Fruit fly (Drosophila melanogaster) whole organism, embryonic: Measurements from ENCODE around the gene CG10761.
A peak's percentile ranks its signal among the peaks of the same experiment; 100 is the strongest.

Experiments
- Atf-2 ChIP-seq: fragments of 200-800 bp; sonication (Bioruptor generic); optimal IDR thresholded peaks from 2 replicates; lab custom pipeline; 2016; ENCODE audit warnings: missing biosample characterization, missing genetic modification characterization
- BEAF-32 ChIP-seq: fragments of 200-800 bp; sonication (Bioruptor generic); optimal IDR thresholded peaks from 3 replicates; lab custom pipeline; 2017; ENCODE audit warnings: missing biosample characterization, missing genetic modification characterization, mild to moderate bottlenecking, moderate library complexity, missing genetic modification reagents
- CG10431 ChIP-seq: fragments of 200-800 bp; sonication (Bioruptor generic); optimal IDR thresholded peaks from 3 replicates; lab custom pipeline; 2018; ENCODE audit warnings: missing biosample characterization, mild to moderate bottlenecking, missing genetic modification characterization
- CG12236 ChIP-seq: fragments of 200-800 bp; sonication (Bioruptor generic); optimal IDR thresholded peaks from 2 replicates; lab custom pipeline; 2016; ENCODE audit warnings: missing biosample characterization, missing genetic modification characterization
- CG12299 ChIP-seq: fragments of 200-800 bp; sonication (Bioruptor generic); optimal IDR thresholded peaks from 2 replicates; lab custom pipeline; 2018; ENCODE audit warnings: missing biosample characterization, mild to moderate bottlenecking, missing genetic modification characterization
- CG1233 ChIP-seq: fragments of 200-800 bp; sonication (Bioruptor generic); optimal IDR thresholded peaks from 4 replicates; lab custom pipeline; 2018; ENCODE audit warnings: missing biosample characterization, mild to moderate bottlenecking, missing genetic modification characterization
- CG3407 ChIP-seq: fragments of 200-800 bp; sonication (Bioruptor generic); optimal IDR thresholded peaks from 2 replicates; lab custom pipeline; 2018; ENCODE audit warnings: missing biosample characterization, mild to moderate bottlenecking, missing genetic modification characterization
- CG34376 ChIP-seq: fragments of 200-800 bp; sonication (Bioruptor generic); optimal IDR thresholded peaks from 2 replicates; lab custom pipeline; 2018; ENCODE audit warnings: missing biosample characterization, mild to moderate bottlenecking, missing genetic modification characterization
- CG6791 ChIP-seq: fragments of 200-800 bp; sonication (Bioruptor generic); IDR thresholded peaks from 3 replicates; pipeline ENCODE4 v1.3.6; 2022; ENCODE audit warnings: missing biosample characterization, missing genetic modification characterization; ENCODE audit not compliant: partially characterized antibody
- CkIIα-i1 ChIP-seq: fragments of 200-800 bp; sonication (Bioruptor generic); IDR thresholded peaks from 2 replicates; pipeline ENCODE4 v1.3.6; 2022; ENCODE audit warnings: missing biosample characterization, missing genetic modification characterization
- CoRest ChIP-seq: fragments of 200-800 bp; sonication (Bioruptor generic); optimal IDR thresholded peaks from 3 replicates; lab custom pipeline; 2018; ENCODE audit warnings: missing biosample characterization, mild to moderate bottlenecking, missing genetic modification characterization, moderate library complexity
- D ChIP-seq, 2 experiments: fragments of 200-800 bp in 1 of 2; fragments of >200 bp in 1 of 2; sonication (Bioruptor generic) in 1 of 2; optimal IDR thresholded peaks; 2 replicates in 1 of 2; 3 replicates in 1 of 2; lab custom pipeline; 2017; ENCODE audit warnings: mild to moderate bottlenecking in 1 of 2, missing biosample characterization in 1 of 2, missing genetic modification characterization in 1 of 2, missing genetic modification reagents in 1 of 2
- D19A ChIP-seq: fragments of 200-800 bp; optimal IDR thresholded peaks from 3 replicates; lab custom pipeline; 2019; ENCODE audit warnings: missing biosample characterization, mild to moderate bottlenecking, missing genetic modification characterization, moderate library complexity
- Drgx ChIP-seq: fragments of 200-800 bp; sonication (Bioruptor generic); IDR thresholded peaks from 2 replicates; pipeline ENCODE4 v1.3.6; 2022; ENCODE audit warnings: missing biosample characterization, missing genetic modification characterization
- Elba2 ChIP-seq: fragments of 200-800 bp; sonication (Bioruptor generic); optimal IDR thresholded peaks from 3 replicates; lab custom pipeline; 2016; ENCODE audit warnings: missing biosample characterization, missing genetic modification characterization
- Ets97D ChIP-seq: fragments of 200-800 bp; sonication (Bioruptor generic); optimal IDR thresholded peaks from 3 replicates; lab custom pipeline; 2016; ENCODE audit warnings: missing biosample characterization, missing genetic modification characterization
- GATAe ChIP-seq: fragments of 200-800 bp; sonication (Bioruptor generic); conservative IDR thresholded peaks from 2 replicates; pipeline ENCODE4 v1.3.6; 2022; ENCODE audit warnings: missing biosample characterization, missing genetic modification characterization
- Lpt ChIP-seq: fragments of >200 bp; optimal IDR thresholded peaks from 2 replicates; lab custom pipeline; 2018; ENCODE audit warnings: missing biosample characterization, missing genetic modification characterization
- MTF-1 ChIP-seq: fragments of 200-800 bp; sonication (Bioruptor generic); optimal IDR thresholded peaks from 2 replicates; lab custom pipeline; 2018; ENCODE audit warnings: missing biosample characterization, mild to moderate bottlenecking, missing genetic modification characterization, borderline replicate concordance
- Myb ChIP-seq: fragments of 200-800 bp; sonication (Bioruptor generic); optimal IDR thresholded peaks from 2 replicates; lab custom pipeline; 2016; ENCODE audit warnings: missing biosample characterization, missing genetic modification characterization
- Rx ChIP-seq: fragments of 200-800 bp; sonication (Bioruptor generic); IDR thresholded peaks from 2 replicates; pipeline ENCODE4 v1.3.6; 2022; ENCODE audit warnings: missing biosample characterization, missing genetic modification characterization
- Six4 ChIP-seq: fragments of 200-800 bp; sonication (Bioruptor generic); optimal IDR thresholded peaks from 2 replicates; lab custom pipeline; 2016; ENCODE audit warnings: missing biosample characterization, missing genetic modification characterization
- Sox100B ChIP-seq: fragments of 200-800 bp; sonication (Bioruptor generic); optimal IDR thresholded peaks from 3 replicates; lab custom pipeline; 2018; ENCODE audit warnings: missing biosample characterization, mild to moderate bottlenecking, missing genetic modification characterization
- aop ChIP-seq: fragments of 200-800 bp; sonication (Bioruptor generic); IDR thresholded peaks from 2 replicates; pipeline ENCODE4 v1.3.6; 2022; ENCODE audit warnings: missing biosample characterization, missing genetic modification characterization
- br ChIP-seq: fragments of >200 bp; optimal IDR thresholded peaks from 2 replicates; lab custom pipeline; 2017
- dmrt99B ChIP-seq: fragments of 200-800 bp; sonication (Bioruptor generic); optimal IDR thresholded peaks from 2 replicates; lab custom pipeline; 2018; ENCODE audit warnings: missing biosample characterization, mild to moderate bottlenecking, missing genetic modification characterization, moderate library complexity
- insv ChIP-seq, 2 experiments: fragments of 200-800 bp; sonication (Bioruptor generic); optimal IDR thresholded peaks; 3 replicates each; lab custom pipeline; 2016 to 2018; ENCODE audit warnings: missing biosample characterization in 2 of 2, missing genetic modification characterization in 2 of 2
- mirr ChIP-seq: fragments of 200-800 bp; sonication (Bioruptor generic); optimal IDR thresholded peaks from 3 replicates; lab custom pipeline; 2018; ENCODE audit warnings: missing biosample characterization, mild to moderate bottlenecking, missing genetic modification characterization
- p53 ChIP-seq: fragments of 200-800 bp; sonication (Bioruptor generic); optimal IDR thresholded peaks from 2 replicates; lab custom pipeline; 2016; ENCODE audit warnings: missing biosample characterization, missing genetic modification characterization
- pan ChIP-seq, 4 experiments: fragments of >200 bp in 3 of 4; fragments of 200-800 bp in 1 of 4; sonication (Bioruptor generic) in 1 of 4; optimal IDR thresholded peaks in 3 of 4; IDR thresholded peaks in 1 of 4; 2 replicates each; pipeline versions ENCODE4 v1.3.6 to Lab custom; 2017 to 2022; ENCODE audit warnings: missing biosample characterization in 2 of 4, missing genetic modification characterization in 2 of 4, mixed read lengths in 1 of 4
- run ChIP-seq: fragments of 200-800 bp; sonication (Bioruptor generic); optimal IDR thresholded peaks from 3 replicates; lab custom pipeline; 2018; ENCODE audit warnings: missing biosample characterization, mild to moderate bottlenecking, missing genetic modification characterization
- sens-2 ChIP-seq: fragments of 200-800 bp; sonication (Bioruptor generic); IDR thresholded peaks from 2 replicates; pipeline ENCODE4 v1.3.6; 2022; ENCODE audit warnings: missing biosample characterization, missing genetic modification characterization
- sob ChIP-seq: fragments of 200-800 bp; sonication (Bioruptor generic); IDR thresholded peaks from 2 replicates; pipeline ENCODE4 v1.3.6; 2022; ENCODE audit warnings: missing biosample characterization, missing genetic modification characterization
- ssp ChIP-seq: fragments of 200-800 bp; sonication (Bioruptor generic); IDR thresholded peaks from 2 replicates; pipeline ENCODE4 v1.3.6; 2022; ENCODE audit warnings: missing biosample characterization, missing genetic modification characterization
- stwl ChIP-seq: fragments of 200-800 bp; sonication (Bioruptor generic); optimal IDR thresholded peaks from 3 replicates; lab custom pipeline; 2018; ENCODE audit warnings: missing biosample characterization, mild to moderate bottlenecking, missing genetic modification characterization, moderate library complexity
- usp ChIP-seq: fragments of >200 bp; optimal IDR thresholded peaks from 2 replicates; lab custom pipeline; 2017; ENCODE audit warnings: missing biosample characterization, missing genetic modification characterization
- wek ChIP-seq: fragments of 200-800 bp; sonication (Bioruptor generic); optimal IDR thresholded peaks from 3 replicates; lab custom pipeline; 2018; ENCODE audit warnings: missing biosample characterization, mild to moderate bottlenecking, missing genetic modification characterization, moderate library complexity

Gene CG10761

dm6 chrX:8165608-8166007 is 3.0 kb upstream of the CG10761 start, which contains the start of gene Or7a:
Gene Or7a, minus strand, starts transcription at chrX:8165708.
- TF ChIP-seq Atf-2 (GFP tag; lab: Kevin White, UChicago) (no peak), p53 (GFP tag; lab: Kevin White, UChicago) (no peak), aop (GFP tag; lab: Robert Waterston, UW) (no peak), run (tag; lab: Kevin White, UChicago) (no peak), wek (no peak), CG3407 (GFP tag; lab: Kevin White, UChicago) (no peak), Rx (GFP tag; lab: Robert Waterston, UW) (no peak), CG12299 (tag; lab: Kevin White, UChicago) (no peak), CG1233 (GFP tag; lab: Kevin White, UChicago) (no peak), CoRest (tag; lab: Kevin White, UChicago) (no peak), BEAF-32 (GFP tag; lab: Kevin White, UChicago) (no peak), GATAe (no peak), Elba2 (GFP tag; lab: Kevin White, UChicago) (no peak), D (optimal IDR thresholded peaks at IDR 0.05; lab: Kevin White, UChicago) (no peak), D (GFP tag; optimal IDR thresholded peaks at IDR 0.05; lab: Kevin White, UChicago) (no peak), usp (GFP tag; lab: Kevin White, UChicago) (no peak), Six4 (GFP tag; lab: Kevin White, UChicago) (no peak), dmrt99B (no peak)

DNA sequence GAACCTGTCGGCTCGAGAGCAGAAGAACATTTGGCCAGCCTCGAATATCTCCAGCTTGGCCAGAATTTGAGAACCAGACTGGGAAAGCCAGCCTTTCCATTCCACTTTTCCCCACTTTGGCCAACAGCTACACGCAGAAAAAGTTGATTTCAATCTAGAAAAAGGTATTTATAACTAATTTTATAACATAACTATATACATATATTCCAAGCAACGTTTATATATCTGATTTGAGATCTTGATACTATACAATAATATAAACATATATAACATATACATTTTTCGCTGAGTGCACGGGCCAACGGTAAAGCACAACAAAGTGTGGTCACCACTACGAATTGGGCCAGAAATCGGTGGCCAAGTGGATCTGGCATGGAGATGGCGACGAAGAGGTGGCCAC is 860 bp upstream of the CG10761 start:
- TF ChIP-seq br (lab: Kevin White, UChicago): no peak
- TF ChIP-seq Drgx: peak; percentile 52; the same call in 1 of the 2 replicates

DNA sequence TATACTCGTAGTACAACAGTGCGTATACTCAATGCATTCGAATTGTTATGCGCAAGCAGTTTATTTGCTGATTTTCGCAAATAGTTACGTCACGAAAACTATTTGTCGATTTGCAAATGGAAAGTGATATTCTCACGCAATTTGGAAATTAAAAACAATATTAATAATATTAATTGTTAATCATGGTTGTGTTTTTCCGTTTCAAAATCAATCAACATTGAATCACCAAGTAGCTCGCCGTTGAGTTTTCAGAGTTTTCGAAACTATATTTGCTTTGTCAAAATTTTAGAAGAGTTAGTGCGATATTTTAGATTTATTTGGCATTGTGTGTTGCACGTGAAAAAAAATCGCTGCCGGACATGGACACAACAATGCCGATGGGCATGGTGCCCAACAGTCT is 2.8 kb downstream of the CG10761 start, which contains the start of gene CG15337:
TSS of gene CG15337 (plus strand) at position 301 of the 400 bp plus-strand sequence.
- TF ChIP-seq CG34376 (no peak), CG12236 (GFP tag; lab: Kevin White, UChicago) (no peak), Lpt (GFP tag; lab: Kevin White, UChicago) (no peak), Sox100B (GFP tag; lab: Kevin White, UChicago) (no peak), sob (GFP tag; lab: Robert Waterston, UW) (no peak), D19A (tag; lab: Kevin White, UChicago) (no peak), stwl (tag; lab: Kevin White, UChicago) (no peak), pan (optimal IDR thresholded peaks at IDR 0.05; lab: Kevin White, UChicago) (no peak), pan (GFP tag; optimal IDR thresholded peaks at IDR 0.05 in 1 of 2, IDR thresholded peaks at IDR 0.05 in 1 of 2) (no peak), Six4 (GFP tag; lab: Kevin White, UChicago) (no peak), CkIIα-i1 (GFP tag; lab: Robert Waterston, UW) (no peak), CG6791 (no peak), sens-2 (GFP tag; lab: Robert Waterston, UW) (no peak), Elba2 (GFP tag; lab: Kevin White, UChicago) (no peak), ssp (GFP tag; lab: Robert Waterston, UW) (no peak), Ets97D (GFP tag; lab: Kevin White, UChicago) (no peak), CG10431 (no peak), Myb (GFP tag; lab: Kevin White, UChicago) (no peak), mirr (no peak), insv (GFP tag; optimal IDR thresholded peaks at IDR 0.05; lab: Kevin White, UChicago) (no peak), MTF-1 (GFP tag; lab: Kevin White, UChicago) (no peak)
